Fruit fly (Drosophila melanogaster) whole organism, embryonic: ENCODE results near the gene CG34176.

Source experiments
- Aef1 ChIP-seq: fragments of 200-800 bp; sonication (Bioruptor generic); IDR thresholded peaks from 3 replicates; pipeline ENCODE4 v1.3.6; 2022; ENCODE audit warnings: missing biosample characterization, missing genetic modification characterization
- Atf6 ChIP-seq: fragments of 200-800 bp; sonication (Bioruptor generic); IDR thresholded peaks from 2 replicates; pipeline ENCODE4 v1.3.6; 2022; ENCODE audit warnings: missing biosample characterization, missing genetic modification characterization
- CG11093 ChIP-seq: fragments of 200-800 bp; sonication (Bioruptor generic); IDR thresholded peaks from 3 replicates; pipeline ENCODE4 v1.3.6; 2022; ENCODE audit warnings: missing biosample characterization, missing genetic modification characterization
- CG11560 ChIP-seq: fragments of 200-800 bp; sonication (Bioruptor generic); IDR thresholded peaks from 3 replicates; pipeline ENCODE4 v1.3.6; 2022; ENCODE audit warnings: missing biosample characterization, missing genetic modification characterization
- CG12155 ChIP-seq: fragments of 200-800 bp; sonication (Bioruptor generic); optimal IDR thresholded peaks from 3 replicates; lab custom pipeline; 2016; ENCODE audit warnings: missing biosample characterization, missing genetic modification characterization
- CG14667 ChIP-seq: fragments of 200-800 bp; sonication (Bioruptor generic); IDR thresholded peaks from 2 replicates; pipeline ENCODE4 v1.3.6; 2022; ENCODE audit warnings: missing biosample characterization, missing genetic modification characterization
- CG15073 ChIP-seq: fragments of 200-800 bp; sonication (Bioruptor generic); optimal IDR thresholded peaks from 2 replicates; lab custom pipeline; 2016; ENCODE audit warnings: missing biosample characterization, missing genetic modification characterization
- CG15696 ChIP-seq: fragments of 200-800 bp; sonication (Bioruptor generic); optimal IDR thresholded peaks from 2 replicates; lab custom pipeline; 2019; ENCODE audit warnings: missing biosample characterization, mild to moderate bottlenecking, missing genetic modification characterization, moderate library complexity
- CG18262 ChIP-seq: fragments of 200-800 bp; optimal IDR thresholded peaks from 3 replicates; lab custom pipeline; 2019; ENCODE audit warnings: missing biosample characterization, mild to moderate bottlenecking, missing genetic modification characterization, moderate library complexity
- CG2202 ChIP-seq: fragments of 200-800 bp; sonication (Bioruptor generic); optimal IDR thresholded peaks from 2 replicates; lab custom pipeline; 2018; ENCODE audit warnings: missing biosample characterization, mild to moderate bottlenecking, missing genetic modification characterization
- CG3065 ChIP-seq: fragments of 200-800 bp; sonication (Bioruptor generic); optimal IDR thresholded peaks from 2 replicates; lab custom pipeline; 2016; ENCODE audit warnings: missing biosample characterization, missing genetic modification characterization
- CG3281 ChIP-seq: fragments of 200-800 bp; sonication (Bioruptor generic); optimal IDR thresholded peaks from 3 replicates; lab custom pipeline; 2017; ENCODE audit warnings: missing biosample characterization, mild to moderate bottlenecking, missing genetic modification characterization
- CG34422 ChIP-seq: fragments of 200-800 bp; sonication (Bioruptor generic); IDR thresholded peaks from 3 replicates; pipeline ENCODE4 v1.3.6; 2022; ENCODE audit warnings: missing biosample characterization, missing genetic modification characterization
- CG3847 ChIP-seq: fragments of 200-800 bp; sonication (Bioruptor generic); IDR thresholded peaks from 2 replicates; pipeline ENCODE4 v1.3.6; 2022; ENCODE audit warnings: missing biosample characterization, missing genetic modification characterization
- CG4854 ChIP-seq: fragments of 200-800 bp; sonication (Bioruptor generic); optimal IDR thresholded peaks from 2 replicates; lab custom pipeline; 2016; ENCODE audit warnings: missing biosample characterization, missing genetic modification characterization, inconsistent platforms
- CG6175 ChIP-seq: fragments of 200-800 bp; sonication (Bioruptor generic); IDR thresholded peaks from 3 replicates; pipeline ENCODE4 v1.3.6; 2022; ENCODE audit warnings: missing biosample characterization, missing genetic modification characterization
- CG7271 ChIP-seq: fragments of 200-800 bp; sonication (Bioruptor generic); optimal IDR thresholded peaks from 2 replicates; lab custom pipeline; 2018; ENCODE audit warnings: missing biosample characterization, mild to moderate bottlenecking, missing genetic modification characterization, moderate library complexity
- CG7357 ChIP-seq: fragments of 200-800 bp; sonication (Bioruptor generic); IDR thresholded peaks from 3 replicates; pipeline ENCODE4 v1.3.6; 2022; ENCODE audit warnings: missing biosample characterization, missing genetic modification characterization
- CG8359 ChIP-seq: fragments of 200-800 bp; sonication (Bioruptor generic); optimal IDR thresholded peaks from 2 replicates; lab custom pipeline; 2017; ENCODE audit warnings: missing biosample characterization, mild to moderate bottlenecking, missing genetic modification characterization, borderline replicate concordance
- CG9215 ChIP-seq: fragments of 200-800 bp; sonication (Bioruptor generic); IDR thresholded peaks from 2 replicates; pipeline ENCODE4 v1.3.6; 2022; ENCODE audit warnings: missing biosample characterization, missing genetic modification characterization
- CG9817 ChIP-seq: fragments of 200-800 bp; sonication (Bioruptor generic); optimal IDR thresholded peaks from 2 replicates; lab custom pipeline; 2018; ENCODE audit warnings: missing biosample characterization, mild to moderate bottlenecking, missing genetic modification characterization, moderate library complexity
- D ChIP-seq, 2 experiments: fragments of 200-800 bp in 1 of 2; fragments of >200 bp in 1 of 2; sonication (Bioruptor generic) in 1 of 2; optimal IDR thresholded peaks; 2 replicates in 1 of 2; 3 replicates in 1 of 2; lab custom pipeline; 2017; ENCODE audit warnings: mild to moderate bottlenecking in 1 of 2, missing biosample characterization in 1 of 2, missing genetic modification characterization in 1 of 2, missing genetic modification reagents in 1 of 2
- Drgx ChIP-seq: fragments of 200-800 bp; sonication (Bioruptor generic); IDR thresholded peaks from 2 replicates; pipeline ENCODE4 v1.3.6; 2022; ENCODE audit warnings: missing biosample characterization, missing genetic modification characterization
- Ets65A ChIP-seq: fragments of 200-800 bp; sonication (Bioruptor generic); peaks from one replicate; lab custom pipeline; 2016; ENCODE audit warnings: missing biosample characterization, missing genetic modification characterization
- Gug ChIP-seq: fragments of 200-800 bp; sonication (Bioruptor generic); IDR thresholded peaks from 4 replicates; pipeline ENCODE4 v1.3.6; 2022; ENCODE audit warnings: missing biosample characterization, missing genetic modification characterization
- HLH54F ChIP-seq: fragments of 200-800 bp; sonication (Bioruptor generic); optimal IDR thresholded peaks from 3 replicates; lab custom pipeline; 2016; ENCODE audit warnings: missing biosample characterization, missing genetic modification characterization
- HmgZ ChIP-seq: fragments of 200-800 bp; sonication (Bioruptor generic); optimal IDR thresholded peaks from 2 replicates; lab custom pipeline; 2018; ENCODE audit warnings: missing biosample characterization, mild to moderate bottlenecking, missing genetic modification characterization
- Hr39 ChIP-seq: fragments of >200 bp; optimal IDR thresholded peaks from 2 replicates; lab custom pipeline; 2017
- Hsf ChIP-seq: fragments of 200-800 bp; sonication (Bioruptor generic); optimal IDR thresholded peaks from 3 replicates; lab custom pipeline; 2016; ENCODE audit warnings: missing biosample characterization, missing genetic modification characterization
- NFAT ChIP-seq: fragments of 200-800 bp; sonication (Bioruptor generic); IDR thresholded peaks from 2 replicates; pipeline ENCODE4 v1.3.6; 2022; ENCODE audit warnings: missing biosample characterization, missing genetic modification characterization
- NK7.1 ChIP-seq: fragments of 200-800 bp; sonication (Bioruptor generic); optimal IDR thresholded peaks from 3 replicates; lab custom pipeline; 2016; ENCODE audit warnings: missing biosample characterization, missing genetic modification characterization
- Optix ChIP-seq: fragments of 200-800 bp; sonication (Bioruptor generic); IDR thresholded peaks from 3 replicates; pipeline ENCODE4 v1.3.6; 2022; ENCODE audit warnings: missing biosample characterization, missing genetic modification characterization
- Pdp1 ChIP-seq, 2 experiments: fragments of 200-800 bp; sonication (Bioruptor generic); optimal IDR thresholded peaks; 3 replicates each; lab custom pipeline; 2016; ENCODE audit warnings: missing biosample characterization in 2 of 2, missing genetic modification characterization in 2 of 2, mild to moderate bottlenecking in 1 of 2, moderate library complexity in 1 of 2
- Xbp1 ChIP-seq: fragments of 200-800 bp; sonication (Bioruptor generic); optimal IDR thresholded peaks from 3 replicates; lab custom pipeline; 2016; ENCODE audit warnings: missing biosample characterization, mild to moderate bottlenecking, missing genetic modification characterization
- abd-A ChIP-seq: fragments of 200-800 bp; sonication (Bioruptor generic); optimal IDR thresholded peaks from 3 replicates; lab custom pipeline; 2019; ENCODE audit warnings: missing biosample characterization, mild to moderate bottlenecking, missing genetic modification characterization, moderate library complexity
- ac ChIP-seq: fragments of 200-800 bp; sonication (Bioruptor generic); optimal IDR thresholded peaks from 3 replicates; lab custom pipeline; 2017; ENCODE audit warnings: missing biosample characterization, mild to moderate bottlenecking, missing genetic modification characterization
- btn ChIP-seq: fragments of 200-800 bp; sonication (Bioruptor generic); optimal IDR thresholded peaks from 2 replicates; lab custom pipeline; 2016; ENCODE audit warnings: missing biosample characterization, missing genetic modification characterization
- caup ChIP-seq: fragments of 200-800 bp; sonication (Bioruptor generic); optimal IDR thresholded peaks from 3 replicates; lab custom pipeline; 2017; ENCODE audit warnings: missing biosample characterization, mild to moderate bottlenecking, missing genetic modification characterization, moderate library complexity; ENCODE audit not compliant: severe bottlenecking
- chif ChIP-seq, 2 experiments: fragments of 200-800 bp; sonication (Bioruptor generic); optimal IDR thresholded peaks; 3 replicates each; lab custom pipeline; 2016; ENCODE audit warnings: missing biosample characterization in 2 of 2, missing genetic modification characterization in 2 of 2
- cwo ChIP-seq: fragments of 200-800 bp; sonication (Bioruptor generic); optimal IDR thresholded peaks from 3 replicates; lab custom pipeline; 2017; ENCODE audit warnings: missing biosample characterization, missing genetic modification characterization, mild to moderate bottlenecking, moderate library complexity, missing genetic modification reagents
- danr ChIP-seq: fragments of 200-800 bp; sonication (Bioruptor generic); IDR thresholded peaks from 2 replicates; pipeline ENCODE4 v1.3.6; 2022; ENCODE audit warnings: missing biosample characterization, missing genetic modification characterization
- insv ChIP-seq, 2 experiments: fragments of 200-800 bp; sonication (Bioruptor generic); optimal IDR thresholded peaks; 3 replicates each; lab custom pipeline; 2016 to 2018; ENCODE audit warnings: missing biosample characterization in 2 of 2, missing genetic modification characterization in 2 of 2
- nau ChIP-seq: fragments of 200-800 bp; sonication (Bioruptor generic); optimal IDR thresholded peaks from 3 replicates; lab custom pipeline; 2017; ENCODE audit warnings: missing biosample characterization, mild to moderate bottlenecking, missing genetic modification characterization, missing genetic modification reagents
- nerfin-2 ChIP-seq: fragments of 200-800 bp; sonication (Bioruptor generic); IDR thresholded peaks from 2 replicates; pipeline ENCODE4 v1.3.6; 2022; ENCODE audit warnings: missing biosample characterization, missing genetic modification characterization; ENCODE audit not compliant: partially characterized antibody
- phol ChIP-seq: fragments of 200-800 bp; sonication (Bioruptor generic); optimal IDR thresholded peaks from 3 replicates; lab custom pipeline; 2018; ENCODE audit warnings: missing biosample characterization, mild to moderate bottlenecking, missing genetic modification characterization, moderate library complexity
- pros ChIP-seq: fragments of 200-800 bp; sonication (Bioruptor generic); optimal IDR thresholded peaks from 3 replicates; lab custom pipeline; 2019; ENCODE audit warnings: missing biosample characterization, mild to moderate bottlenecking, missing genetic modification characterization, moderate library complexity
- pum ChIP-seq: fragments of 200-800 bp; sonication (Bioruptor generic); optimal IDR thresholded peaks from 2 replicates; lab custom pipeline; 2016; ENCODE audit warnings: missing biosample characterization, missing genetic modification characterization
- tll ChIP-seq, 2 experiments: fragments of 200-800 bp in 1 of 2; fragments of >200 bp in 1 of 2; sonication (Bioruptor generic) in 1 of 2; optimal IDR thresholded peaks; 2 replicates each; lab custom pipeline; 2017 to 2019; ENCODE audit warnings: missing biosample characterization in 2 of 2, missing genetic modification characterization in 2 of 2, mild to moderate bottlenecking in 1 of 2, moderate library complexity in 1 of 2
- z ChIP-seq: fragments of 200-800 bp; sonication (Bioruptor generic); IDR thresholded peaks from 3 replicates; pipeline ENCODE4 v1.3.6; 2022; ENCODE audit warnings: missing biosample characterization, missing genetic modification characterization

The CG34176 gene

dm6 chr2L:4030236-4030943 lies 26.5 kb downstream of the CG34176 start (continued):
- TF ChIP-seq CG4854 (peak; percentile 75), caup (GFP tag; lab: Kevin White, UChicago) (peak; percentile 50), HLH54F (GFP tag; lab: Kevin White, UChicago) (peak; percentile 68), NFAT (no peak; the same call in 1 of the 2 replicates), danr (GFP tag; lab: Robert Waterston, UW) (peak; percentile 69; the same call in 1 of the 2 replicates), CG3065 (GFP tag; lab: Kevin White, UChicago) (peak; percentile 27), phol (tag; lab: Kevin White, UChicago) (peak; percentile 88), NK7.1 (GFP tag; lab: Kevin White, UChicago) (peak; percentile 55), Xbp1 (GFP tag; lab: Kevin White, UChicago) (peak; percentile 87), CG3281 (GFP tag; lab: Kevin White, UChicago) (peak; percentile 45), nau (peak; percentile 52), insv (GFP tag; optimal IDR thresholded peaks at IDR 0.05; lab: Kevin White, UChicago) (no peak), CG11560 (tag; lab: Robert Waterston, UW) (no peak; the same call in 2 of the 3 replicates), Optix (peak; percentile 94), pum (GFP tag; lab: Kevin White, UChicago) (peak; percentile 85), Drgx (GFP tag; lab: Robert Waterston, UW) (peak; percentile 98), HmgZ (tag; lab: Kevin White, UChicago) (peak; percentile 58), z (GFP tag; lab: Robert Waterston, UW) (0 out of 3 replicates have a peak, but pooled peaks have one; percentile 49), CG7357 (peak; percentile 79), Pdp1 (GFP tag; optimal IDR thresholded peaks at IDR 0.05; lab: Kevin White, UChicago) (peak; percentile 80), btn (GFP tag; lab: Kevin White, UChicago) (peak; percentile 62), CG15073 (GFP tag; lab: Kevin White, UChicago) (peak; percentile 37), ac (no peak), Atf6 (GFP tag; lab: Robert Waterston, UW) (peak; percentile 83), CG34422 (GFP tag; lab: Robert Waterston, UW) (peak; percentile 84), CG18262 (tag; lab: Kevin White, UChicago) (peak; percentile 92), CG14667 (GFP tag; lab: Robert Waterston, UW) (no peak; the same call in 1 of the 2 replicates), CG11093 (peak; percentile 84), CG8359 (peak; percentile 58), Hr39 (no peak), CG7271 (tag; lab: Kevin White, UChicago) (peak; percentile 47), Gug (GFP tag; lab: Robert Waterston, UW) (peak; percentile 82), CG6175 (GFP tag; lab: Robert Waterston, UW) (no peak), D (optimal IDR thresholded peaks at IDR 0.05; lab: Kevin White, UChicago) (no peak), D (GFP tag; optimal IDR thresholded peaks at IDR 0.05; lab: Kevin White, UChicago) (peak; percentile 83), CG12155 (GFP tag; lab: Kevin White, UChicago) (peak; percentile 62), pros (peak; percentile 96), CG2202 (peak; percentile 83), chif (GFP tag; optimal IDR thresholded peaks at IDR 0.05; lab: Kevin White, UChicago) (peak; percentile 65 to 91), Ets65A (peak; percentile 96), Hsf (GFP tag; lab: Kevin White, UChicago) (peak; percentile 74), cwo (GFP tag; lab: Kevin White, UChicago) (peak; percentile 53), nerfin-2 (GFP tag; lab: Robert Waterston, UW) (peak; percentile 96), CG9215 (GFP tag; lab: Robert Waterston, UW) (no peak; the same call in 1 of the 2 replicates), CG9817 (tag; lab: Kevin White, UChicago) (peak; percentile 64), tll (GFP tag; optimal IDR thresholded peaks at IDR 0.05; lab: Kevin White, UChicago) (no peak), abd-A (tag; lab: Kevin White, UChicago) (peak; percentile 45), CG3847 (GFP tag; lab: Robert Waterston, UW) (peak; percentile 80), Aef1 (GFP tag; lab: Robert Waterston, UW) (peak; percentile 73; the same call in 2 of the 3 replicates), CG15696 (tag; lab: Kevin White, UChicago) (peak; percentile 77)
